Worm (Caenorhabditis elegans) whole organism, L3 larva: ENCODE results near the gene spat-3.

Source experiments
- ceh-16 ChIP-seq: sonication (generic microtip); optimal IDR thresholded peaks from 2 replicates; lab custom pipeline; 2017; ENCODE audit warnings: missing biosample characterization, missing genetic modification characterization
- ceh-28 ChIP-seq: fragments of 150-350 bp; optimal IDR thresholded peaks from 2 replicates; lab custom pipeline; 2014; ENCODE audit warnings: missing biosample characterization, missing genetic modification reagents, missing genetic modification characterization
- daf-12 ChIP-seq: fragments of 150-350 bp; optimal IDR thresholded peaks from 2 replicates; lab custom pipeline; 2014; ENCODE audit warnings: missing biosample characterization, missing genetic modification reagents, missing genetic modification characterization
- elt-3 ChIP-seq, 3 experiments: fragments of 150-350 bp in 1 of 3; sonication (generic microtip) in 2 of 3; optimal IDR thresholded peaks; 2 replicates in 2 of 3; 4 replicates in 1 of 3; lab custom pipeline; 2014 to 2017; ENCODE audit warnings: missing biosample characterization in 3 of 3, missing genetic modification characterization in 3 of 3
- fos-1 ChIP-seq: fragments of 150-350 bp; optimal IDR thresholded peaks from 2 replicates; lab custom pipeline; 2014; ENCODE audit warnings: missing biosample characterization, missing genetic modification characterization
- lin-39 ChIP-seq: fragments of 150-350 bp; optimal IDR thresholded peaks from 2 replicates; lab custom pipeline; 2018; ENCODE audit warnings: missing biosample characterization, missing genetic modification reagents, missing genetic modification characterization
- nfya-1 ChIP-seq: sonication (generic microtip); optimal IDR thresholded peaks from 2 replicates; lab custom pipeline; 2017; ENCODE audit warnings: missing genetic modification characterization, mild to moderate bottlenecking, missing compliant biosample characterization, antibody characterized with exemption, moderate library complexity; ENCODE audit not compliant: insufficient read depth
- nhr-23 ChIP-seq: fragments of 150-350 bp; optimal IDR thresholded peaks from 2 replicates; lab custom pipeline; 2014; ENCODE audit warnings: missing biosample characterization, missing genetic modification reagents, missing genetic modification characterization
- skn-1 ChIP-seq: fragments of 150-350 bp; optimal IDR thresholded peaks from 2 replicates; lab custom pipeline; 2014; ENCODE audit warnings: missing biosample characterization, missing genetic modification characterization

- TF ChIP-seq ceh-28 (tag; lab: Kevin White, UChicago) (no peak), ceh-16 (tag; lab: Kevin White, UChicago) (no peak), elt-3 (tag; optimal IDR thresholded peaks at IDR 0.05; lab: Kevin White, UChicago) (no peak), lin-39 (no peak), fos-1 (no peak), daf-12 (tag; lab: Kevin White, UChicago) (no peak), skn-1 (tag; lab: Kevin White, UChicago) (no peak), nhr-23 (tag; lab: Kevin White, UChicago) (no peak), nfya-1 (no peak)
Observed at ce11 chrX:4654057-4654456, 48.3 kb upstream of the spat-3 start, which contains the start of gene ceh-1.
